Worm (Caenorhabditis elegans) whole organism, mixed stage, embryonic: ENCODE measurements around the gene irld-17.

ENCODE experiments used
- M03D4.4 ChIP-seq: sonication (generic microtip); optimal IDR thresholded peaks from 2 replicates; lab custom pipeline; 2017; ENCODE audit warnings: mild to moderate bottlenecking, missing genetic modification characterization, missing compliant biosample characterization
- bed-3 ChIP-seq: fragments of 200-800 bp; sonication (Bioruptor generic); optimal IDR thresholded peaks from 3 replicates; lab custom pipeline; 2018; ENCODE audit warnings: mild to moderate bottlenecking, missing genetic modification characterization, moderate library complexity, missing compliant biosample characterization
- blmp-1 ChIP-seq: fragments of 150-350 bp; optimal IDR thresholded peaks from 2 replicates; lab custom pipeline; 2014; ENCODE audit warnings: missing biosample characterization, missing genetic modification characterization
- ceh-39 ChIP-seq: fragments of 150-350 bp; optimal IDR thresholded peaks from 2 replicates; lab custom pipeline; 2014; ENCODE audit warnings: missing biosample characterization, missing genetic modification characterization
- ceh-43 ChIP-seq: fragments of 200-800 bp; sonication (Bioruptor generic); optimal IDR thresholded peaks from 2 replicates; lab custom pipeline; 2018; ENCODE audit warnings: mild to moderate bottlenecking, missing genetic modification characterization, moderate library complexity, missing compliant biosample characterization
- ceh-83 ChIP-seq: fragments of 200-800 bp; sonication (Bioruptor generic); optimal IDR thresholded peaks from 2 replicates; lab custom pipeline; 2018; ENCODE audit warnings: mild to moderate bottlenecking, missing genetic modification characterization, missing compliant biosample characterization
- ces-1 ChIP-seq: fragments of 150-350 bp; optimal IDR thresholded peaks from 2 replicates; lab custom pipeline; 2014; ENCODE audit warnings: missing biosample characterization, missing genetic modification reagents, missing genetic modification characterization
- cnd-1 ChIP-seq: fragments of 200-800 bp; sonication (Bioruptor generic); optimal IDR thresholded peaks from 2 replicates; lab custom pipeline; 2018; ENCODE audit warnings: mild to moderate bottlenecking, missing genetic modification characterization, missing compliant biosample characterization
- drap-1 ChIP-seq: fragments of 200-800 bp; sonication (Bioruptor generic); optimal IDR thresholded peaks from 3 replicates; lab custom pipeline; 2018; ENCODE audit warnings: mild to moderate bottlenecking, missing genetic modification characterization, missing compliant biosample characterization
- elt-1 ChIP-seq: sonication (generic microtip); optimal IDR thresholded peaks from 2 replicates; lab custom pipeline; 2017; ENCODE audit warnings: missing genetic modification characterization, mild to moderate bottlenecking, missing compliant biosample characterization, antibody characterized with exemption, moderate library complexity, borderline replicate concordance; ENCODE audit not compliant: insufficient read depth
- elt-3 ChIP-seq: fragments of 150-350 bp; optimal IDR thresholded peaks from 2 replicates; lab custom pipeline; 2014; ENCODE audit warnings: missing biosample characterization, missing genetic modification characterization
- flh-1 ChIP-seq: fragments of 200-800 bp; sonication (Bioruptor generic); optimal IDR thresholded peaks from 2 replicates; lab custom pipeline; 2018; ENCODE audit warnings: mild to moderate bottlenecking, missing genetic modification characterization, moderate library complexity, missing compliant biosample characterization
- ham-2 ChIP-seq: fragments of 200-800 bp; sonication (Bioruptor generic); optimal IDR thresholded peaks from 2 replicates; lab custom pipeline; 2018; ENCODE audit warnings: mild to moderate bottlenecking, missing genetic modification characterization, missing compliant biosample characterization
- hlh-1 ChIP-seq: fragments of 150-350 bp; optimal IDR thresholded peaks from 2 replicates; lab custom pipeline; 2014; ENCODE audit warnings: missing biosample characterization, missing genetic modification reagents, missing genetic modification characterization
- lin-13 ChIP-seq: fragments of 150-350 bp; optimal IDR thresholded peaks from 2 replicates; lab custom pipeline; 2014; ENCODE audit warnings: missing biosample characterization, missing genetic modification characterization
- lin-32 ChIP-seq: fragments of 200-800 bp; sonication (Bioruptor generic); optimal IDR thresholded peaks from 2 replicates; lab custom pipeline; 2018; ENCODE audit warnings: mild to moderate bottlenecking, missing genetic modification characterization, missing compliant biosample characterization
- lsy-2 ChIP-seq: fragments of 150-350 bp; optimal IDR thresholded peaks from 2 replicates; lab custom pipeline; 2014; ENCODE audit warnings: missing biosample characterization, missing genetic modification characterization
- mab-5 ChIP-seq: fragments of 150-350 bp; optimal IDR thresholded peaks from 2 replicates; lab custom pipeline; 2014; ENCODE audit warnings: missing biosample characterization, missing genetic modification characterization
- mls-2 ChIP-seq: sonication (generic microtip); optimal IDR thresholded peaks from 2 replicates; lab custom pipeline; 2016; ENCODE audit warnings: mild to moderate bottlenecking, missing genetic modification characterization, moderate library complexity, missing compliant biosample characterization
- nhr-12 ChIP-seq: fragments of 150-350 bp; optimal IDR thresholded peaks from 2 replicates; lab custom pipeline; 2014; ENCODE audit warnings: missing biosample characterization, missing genetic modification characterization
- nhr-2 ChIP-seq: fragments of 150-350 bp; optimal IDR thresholded peaks from 2 replicates; lab custom pipeline; 2014; ENCODE audit warnings: missing biosample characterization, missing genetic modification characterization
- nhr-237 ChIP-seq: fragments of 150-350 bp; optimal IDR thresholded peaks from 2 replicates; lab custom pipeline; 2014; ENCODE audit warnings: missing biosample characterization, missing genetic modification characterization
- nhr-28 ChIP-seq: fragments of 150-350 bp; optimal IDR thresholded peaks from 2 replicates; lab custom pipeline; 2014; ENCODE audit warnings: missing biosample characterization, missing genetic modification characterization
- nhr-76 ChIP-seq: sonication (generic microtip); optimal IDR thresholded peaks from 2 replicates; lab custom pipeline; 2017; ENCODE audit warnings: missing biosample characterization, missing genetic modification characterization
- pha-4 ChIP-seq: fragments of 150-350 bp; optimal IDR thresholded peaks from 2 replicates; lab custom pipeline; 2018; ENCODE audit warnings: missing biosample characterization, missing genetic modification reagents, missing genetic modification characterization
- sem-2 ChIP-seq: fragments of 200-800 bp; sonication (Bioruptor generic); optimal IDR thresholded peaks from 2 replicates; lab custom pipeline; 2018; ENCODE audit warnings: mild to moderate bottlenecking, missing genetic modification characterization, missing compliant biosample characterization
- snpc-4 ChIP-seq: fragments of 150-350 bp; optimal IDR thresholded peaks from 2 replicates; lab custom pipeline; 2014; ENCODE audit warnings: missing biosample characterization, missing genetic modification characterization
- sptf-1 ChIP-seq: sonication (generic microtip); optimal IDR thresholded peaks from 2 replicates; lab custom pipeline; 2017; ENCODE audit warnings: mild to moderate bottlenecking, missing genetic modification characterization, moderate library complexity, missing compliant biosample characterization
- tbx-8 ChIP-seq: fragments of 200-800 bp; sonication (Bioruptor generic); optimal IDR thresholded peaks from 2 replicates; lab custom pipeline; 2018; ENCODE audit warnings: mild to moderate bottlenecking, missing genetic modification characterization, moderate library complexity, missing compliant biosample characterization
- unc-120 ChIP-seq: sonication (generic microtip); optimal IDR thresholded peaks from 2 replicates; lab custom pipeline; 2017; ENCODE audit warnings: missing genetic modification characterization, missing compliant biosample characterization; ENCODE audit not compliant: poor library complexity, severe bottlenecking
- unc-39 ChIP-seq: fragments of 150-350 bp; optimal IDR thresholded peaks from 2 replicates; lab custom pipeline; 2014; ENCODE audit warnings: missing biosample characterization, missing genetic modification characterization
- unc-62 ChIP-seq: fragments of 150-350 bp; optimal IDR thresholded peaks from 2 replicates; lab custom pipeline; 2014; ENCODE audit warnings: missing biosample characterization, missing genetic modification reagents, missing genetic modification characterization
- zip-8 ChIP-seq: fragments of 150-350 bp; optimal IDR thresholded peaks from 2 replicates; lab custom pipeline; 2014; ENCODE audit warnings: missing biosample characterization, missing genetic modification characterization

irld-17 gene

ce11 chrV:1666904-1667303 lies 35.1 kb downstream of the irld-17 start, which contains the start of gene K04F1.8:
Gene K04F1.8 (plus strand): TSS chrV:1667204.
- TF ChIP-seq lin-13 (tag; lab: Kevin White, UChicago) (no peak), pha-4 (tag; lab: Kevin White, UChicago) (no peak), blmp-1 (tag; lab: Kevin White, UChicago) (no peak), sem-2 (GFP tag; lab: Kevin White, UChicago) (no peak), tbx-8 (GFP tag; lab: Kevin White, UChicago) (no peak), flh-1 (GFP tag; lab: Kevin White, UChicago) (no peak), lin-32 (no peak), nhr-76 (tag; lab: Kevin White, UChicago) (no peak), ceh-83 (no peak), ceh-43 (GFP tag; lab: Kevin White, UChicago) (no peak), drap-1 (no peak), nhr-237 (tag; lab: Kevin White, UChicago) (no peak)

- no peak for TF ChIP-seq mls-2 (tag; lab: Kevin White, UChicago)
- TF ChIP-seq unc-62 (GFP tag; lab: Kevin White, UChicago) = no peak
- no peak for TF ChIP-seq nhr-2 (tag; lab: Kevin White, UChicago)
- no peak for TF ChIP-seq zip-8 (tag; lab: Kevin White, UChicago)
- no peak for TF ChIP-seq snpc-4 (tag; lab: Kevin White, UChicago)
- TF ChIP-seq ham-2 (GFP tag; lab: Kevin White, UChicago) = no peak
- TF ChIP-seq elt-1 = no peak
- TF ChIP-seq mab-5 (tag; lab: Kevin White, UChicago) = no peak
- no peak for TF ChIP-seq ces-1
- TF ChIP-seq lsy-2 (tag; lab: Kevin White, UChicago) = no peak
- TF ChIP-seq tbx-8 (GFP tag; lab: Kevin White, UChicago) = no peak
- TF ChIP-seq ceh-83 = no peak
- TF ChIP-seq sptf-1 = no peak
- TF ChIP-seq unc-120 (tag; lab: Kevin White, UChicago) = no peak
- no peak for TF ChIP-seq sem-2 (GFP tag; lab: Kevin White, UChicago)
- no peak for TF ChIP-seq elt-3
- TF ChIP-seq M03D4.4 (tag; lab: Kevin White, UChicago) = no peak
- no peak for TF ChIP-seq ceh-43 (GFP tag; lab: Kevin White, UChicago)
- no peak for TF ChIP-seq drap-1
These were observed 36.4 kb downstream of the irld-17 start, which contains the start of gene irld-42 for ce11 chrV:1668216-1668615. Gene irld-42 (plus strand): TSS chrV:1668516.

- no peak for TF ChIP-seq snpc-4 (tag; lab: Kevin White, UChicago)
- TF ChIP-seq drap-1 = no peak
- TF ChIP-seq hlh-1 (tag; lab: Kevin White, UChicago) = no peak
- no peak for TF ChIP-seq ceh-43 (GFP tag; lab: Kevin White, UChicago)
These were observed 46.4 kb downstream of the irld-17 start, which contains the start of gene srw-98 for ce11 chrV:1678228-1678627. Gene srw-98 (minus strand): TSS chrV:1678328.

- TF ChIP-seq ces-1 (no peak), sem-2 (GFP tag; lab: Kevin White, UChicago) (no peak), elt-3 (no peak), flh-1 (GFP tag; lab: Kevin White, UChicago) (no peak), bed-3 (GFP tag; lab: Kevin White, UChicago) (no peak), nhr-12 (tag; lab: Kevin White, UChicago) (no peak), elt-1 (no peak), ceh-39 (tag; lab: Kevin White, UChicago) (no peak), cnd-1 (tag; lab: Kevin White, UChicago) (no peak), unc-39 (tag; lab: Kevin White, UChicago) (no peak), ceh-43 (GFP tag; lab: Kevin White, UChicago) (no peak), nhr-28 (tag; lab: Kevin White, UChicago) (no peak)
These were observed 49.0 kb downstream of the irld-17 start, which contains the start of gene srw-91 for ce11 chrV:1680770-1681169. Gene srw-91 (minus strand): TSS chrV:1680870.

ce11 chrV:1682279-1682678 lies 50.5 kb downstream of the irld-17 start, which contains the start of gene srh-3:
Gene srh-3 (plus strand): TSS chrV:1682579.
- TF ChIP-seq M03D4.4 (tag; lab: Kevin White, UChicago) = no peak
- no peak for TF ChIP-seq snpc-4 (tag; lab: Kevin White, UChicago)
